Fruit fly (Drosophila melanogaster): ENCODE results near the gene CG4558.

Gene CG4558

dm6 chrX:6803312-6803794 lies 46.2 kb upstream of the CG4558 start, which contains the start of the genes C3G and pod1 (continued):
- TF ChIP-seq gem (tag; optimal IDR thresholded peaks at IDR 0.05) (peak; percentile 5), inv (GFP tag; IDR thresholded peaks at IDR 0.05; ENCODE audit: partially characterized antibody) (peak; percentile 98), CG7987 (GFP tag; optimal IDR thresholded peaks at IDR 0.05) (peak; percentile 5), oc (tag; optimal IDR thresholded peaks at IDR 0.05) (no peak), exex (tag; optimal IDR thresholded peaks at IDR 0.05) (peak; percentile 6), NK7.1 (GFP tag; optimal IDR thresholded peaks at IDR 0.05) (no peak), Pdp1 (GFP tag; optimal IDR thresholded peaks at IDR 0.05) (peak; percentile 14 to 68), Hr39 (optimal IDR thresholded peaks at IDR 0.05) (no peak), pnt (GFP tag; optimal IDR thresholded peaks at IDR 0.05) (no peak), en (GFP tag; optimal IDR thresholded peaks at IDR 0.05) (no peak), pum (GFP tag; optimal IDR thresholded peaks at IDR 0.05) (peak; percentile 21), gsb-n (tag; optimal IDR thresholded peaks at IDR 0.05) (no peak), Fer3 (tag; optimal IDR thresholded peaks at IDR 0.05) (no peak), CG13287 (GFP tag; IDR thresholded peaks at IDR 0.05; ENCODE audit: partially characterized antibody) (peak; percentile 96), nmo (GFP tag; optimal IDR thresholded peaks at IDR 0.05) (peak; percentile 60), CG18619 (GFP tag; optimal IDR thresholded peaks at IDR 0.05) (no peak), psq (GFP tag; optimal IDR thresholded peaks at IDR 0.05) (peak; percentile 8), Ssrp (tag; optimal IDR thresholded peaks at IDR 0.05) (no peak), CG6654 (GFP tag; optimal IDR thresholded peaks at IDR 0.05) (no peak), C15 (GFP tag; IDR thresholded peaks at IDR 0.05) (no peak), CG17612 (GFP tag; IDR thresholded peaks at IDR 0.05) (no peak), Xrp1 (GFP tag; IDR thresholded peaks at IDR 0.05) (no peak), hkb (optimal IDR thresholded peaks at IDR 0.05) (no peak), hkb (GFP tag; IDR thresholded peaks at IDR 0.05) (no peak), nerfin-1 (tag; optimal IDR thresholded peaks at IDR 0.05) (peak; percentile 23), Taf1 (GFP tag; IDR thresholded peaks at IDR 0.05) (no peak), cwo (GFP tag; optimal IDR thresholded peaks at IDR 0.05) (no peak), Ets97D (GFP tag; optimal IDR thresholded peaks at IDR 0.05) (peak; percentile 85), Neu2 (GFP tag; optimal IDR thresholded peaks at IDR 0.05; ENCODE audit: borderline replicate concordance) (no peak), CG33557 (GFP tag; optimal IDR thresholded peaks at IDR 0.05) (no peak), CG2120 (GFP tag; optimal IDR thresholded peaks at IDR 0.05) (peak; percentile 53), CG5953 (GFP tag; IDR thresholded peaks at IDR 0.05) (no peak), Med (GFP tag) (peak; percentile 90), Sry-β (GFP tag; optimal IDR thresholded peaks at IDR 0.05) (peak; percentile 26), HHEX (GFP tag; optimal IDR thresholded peaks at IDR 0.05) (no peak), dimm (GFP tag; IDR thresholded peaks at IDR 0.05) (no peak), CG15696 (tag; optimal IDR thresholded peaks at IDR 0.05) (no peak), hb (GFP tag; IDR thresholded peaks at IDR 0.05; ENCODE audit: partially characterized antibody) (peak; percentile 98), btn (GFP tag; optimal IDR thresholded peaks at IDR 0.05) (no peak), fru (optimal IDR thresholded peaks at IDR 0.05) (no peak), HLH3B (GFP tag; IDR thresholded peaks at IDR 0.05) (no peak), CG34224 (GFP tag; IDR thresholded peaks at IDR 0.05; ENCODE audit: partially characterized antibody) (peak; percentile 96), CG4404 (GFP tag; IDR thresholded peaks at IDR 0.05) (no peak), CG7839 (tag; optimal IDR thresholded peaks at IDR 0.05) (no peak), zfh1 (GFP tag; IDR thresholded peaks at IDR 0.05) (0 out of 3 replicates have a peak, but pooled peaks have one; percentile 40), Six4 (GFP tag; optimal IDR thresholded peaks at IDR 0.05) (no peak), toy (GFP tag; IDR thresholded peaks at IDR 0.05) (no peak), CG14965 (GFP tag; optimal IDR thresholded peaks at IDR 0.05; ENCODE audit: borderline replicate concordance) (no peak), aop (GFP tag; IDR thresholded peaks at IDR 0.05) (no peak), al (GFP tag; IDR thresholded peaks at IDR 0.05) (0 out of 2 replicates have a peak, but pooled peaks have one; percentile 14), run (tag; optimal IDR thresholded peaks at IDR 0.05) (no peak), gro (GFP tag; optimal IDR thresholded peaks at IDR 0.05) (peak; percentile 71)

Measured in whole organism, embryonic.